Worm (Caenorhabditis elegans): ENCODE results near the gene Y113G7A.22.
A peak's percentile ranks its signal among the peaks of the same experiment; 100 is the strongest.

Gene Y113G7A.22

ce11 chrV:20138407-20139044, 3.4 kb upstream of the Y113G7A.22 start, which contains the start of gene Y113G7A.14:
TSS of gene Y113G7A.14 (minus strand) at chrV:20138457.
- TF ChIP-seq somi-1 (GFP tag; optimal IDR thresholded peaks at IDR 0.05) (no peak), bed-2 (GFP tag; IDR thresholded peaks at IDR 0.05) (no peak), nhr-27 (tag; optimal IDR thresholded peaks at IDR 0.05) (no peak), efl-1 (GFP tag; optimal IDR thresholded peaks at IDR 0.05) (no peak), mel-28 (tag; optimal IDR thresholded peaks at IDR 0.05; ENCODE audit: borderline replicate concordance) (no peak), egrh-3 (GFP tag; IDR thresholded peaks at IDR 0.05) (peak; percentile 67; the same call in 1 of the 2 replicates), unc-62 (GFP tag; optimal IDR thresholded peaks at IDR 0.05) (no peak), B0336.3 (GFP tag; IDR thresholded peaks at IDR 0.05) (no peak), F37B4.10 (GFP tag; IDR thresholded peaks at IDR 0.05) (no peak), sptf-2 (GFP tag; optimal IDR thresholded peaks at IDR 0.05) (no peak), ztf-25 (GFP tag; IDR thresholded peaks at IDR 0.05) (0 out of 2 replicates have a peak, but pooled peaks have one; percentile 48), nfya-1 (tag; optimal IDR thresholded peaks at IDR 0.05; ENCODE audit: borderline replicate concordance, insufficient read depth) (no peak), Y53F4B.3 (GFP tag; IDR thresholded peaks at IDR 0.05) (no peak)

ce11 chrV:20134797-20135196, 350 bp downstream of the Y113G7A.22 start:
- peak; percentile 35; the same call in 1 of the 2 replicates for TF ChIP-seq egrh-3 (GFP tag; IDR thresholded peaks at IDR 0.05)
- TF ChIP-seq zfh-2 (GFP tag; conservative IDR thresholded peaks at IDR 0.05) = peak; percentile 60; the same call in 1 of the 2 replicates
- TF ChIP-seq let-526 (GFP tag; IDR thresholded peaks at IDR 0.05) = no peak

- no peak for TF ChIP-seq lsl-1 (GFP tag; optimal IDR thresholded peaks at IDR 0.05)
These were observed 2.0 kb downstream of the Y113G7A.22 start, which contains the start of gene ssu-1 for ce11 chrV:20133163-20133562. TSS of gene ssu-1 (minus strand) at chrV:20133263.

ce11 chrV:20127543-20127942, 7.6 kb downstream of the Y113G7A.22 start:
- TF ChIP-seq ets-4 (GFP tag; optimal IDR thresholded peaks at IDR 0.05) (no peak), mxl-1 (tag; optimal IDR thresholded peaks at IDR 0.05) (no peak), egrh-3 (GFP tag; IDR thresholded peaks at IDR 0.05) (peak; percentile 68; the same call in 1 of the 2 replicates), zfh-2 (GFP tag; conservative IDR thresholded peaks at IDR 0.05) (peak; percentile 88), nhr-120 (GFP tag; IDR thresholded peaks at IDR 0.05) (0 out of 2 replicates have a peak, but pooled peaks have one; percentile 31), F33H1.4 (GFP tag; IDR thresholded peaks at IDR 0.05) (no peak), Y56A3A.18 (GFP tag; IDR thresholded peaks at IDR 0.05) (no peak), nhr-27 (tag; optimal IDR thresholded peaks at IDR 0.05) (no peak), pbrm-1 (GFP tag; IDR thresholded peaks at IDR 0.05) (no peak), F49E8.2 (tag; optimal IDR thresholded peaks at IDR 0.05; ENCODE audit: insufficient read depth) (no peak), unc-130 (GFP tag; optimal IDR thresholded peaks at IDR 0.05) (no peak), lin-35 (GFP tag; optimal IDR thresholded peaks at IDR 0.05) (no peak), bed-2 (GFP tag; IDR thresholded peaks at IDR 0.05) (no peak), gei-17 (GFP tag; optimal IDR thresholded peaks at IDR 0.05) (no peak), tlf-1 (GFP tag; optimal IDR thresholded peaks at IDR 0.05) (no peak), ekl-4 (GFP tag; IDR thresholded peaks at IDR 0.05) (no peak), madf-10 (tag; optimal IDR thresholded peaks at IDR 0.05) (no peak), hlh-26 (GFP tag; conservative IDR thresholded peaks at IDR 0.05) (no peak)

- TF ChIP-seq lsy-27 (tag; optimal IDR thresholded peaks at IDR 0.05; ENCODE audit: borderline replicate concordance, insufficient read depth) (no peak), Y56A3A.18 (GFP tag; IDR thresholded peaks at IDR 0.05) (no peak), ceh-91 (GFP tag; IDR thresholded peaks at IDR 0.05) (no peak), zfh-2 (GFP tag; conservative IDR thresholded peaks at IDR 0.05) (peak; percentile 83), attf-3 (GFP tag; conservative IDR thresholded peaks at IDR 0.05) (no peak), ceh-79 (tag; optimal IDR thresholded peaks at IDR 0.05) (no peak), ceh-58 (GFP tag; IDR thresholded peaks at IDR 0.05) (no peak), D2030.7 (GFP tag; IDR thresholded peaks at IDR 0.05) (0 out of 2 replicates have a peak, but pooled peaks have one; percentile 12), Y95B8A.8 (GFP tag; IDR thresholded peaks at IDR 0.05) (no peak), tbp1 (GFP tag; optimal IDR thresholded peaks at IDR 0.05) (peak; percentile 39), mel-28 (tag; optimal IDR thresholded peaks at IDR 0.05; ENCODE audit: borderline replicate concordance) (no peak), atf-7 (tag; optimal IDR thresholded peaks at IDR 0.05) (no peak), C06A6.2 (GFP tag; conservative IDR thresholded peaks at IDR 0.05) (no peak), nhr-179 (tag; optimal IDR thresholded peaks at IDR 0.05) (no peak)
These were observed 8.5 kb downstream of the Y113G7A.22 start for ce11 chrV:20126637-20127036.

Data from whole organism, young adult.